Worm (Caenorhabditis elegans): Measurements from ENCODE around the gene F15G9.1.
A peak's percentile ranks its signal among the peaks of the same experiment; 100 is the strongest.

F15G9.1 gene

DNA sequence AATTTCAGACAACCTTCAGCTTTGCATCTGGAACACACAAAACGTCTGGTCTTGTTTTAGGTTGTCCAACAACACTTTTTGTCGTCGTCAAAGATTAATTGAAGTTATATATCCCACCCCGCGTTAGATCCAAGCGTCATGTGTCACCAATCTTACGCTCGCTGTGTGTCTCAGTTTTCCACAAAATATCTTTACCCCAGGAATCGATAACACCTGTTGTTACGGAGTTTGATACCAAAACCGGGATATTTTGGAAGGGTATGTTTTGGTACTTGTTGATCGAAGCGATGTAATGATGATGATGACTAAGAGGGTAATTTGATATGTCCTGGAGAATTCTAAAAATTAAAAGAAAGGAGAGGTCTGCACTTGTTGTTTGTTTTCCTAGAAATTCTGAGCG is 29.3 kb downstream of the F15G9.1 start:
- TF ChIP-seq B0310.2 (tag; optimal IDR thresholded peaks at IDR 0.05) (no peak), ceh-13 (GFP tag; optimal IDR thresholded peaks at IDR 0.05) (no peak), pes-1 (GFP tag; IDR thresholded peaks at IDR 0.05) (no peak), hnd-1 (tag; optimal IDR thresholded peaks at IDR 0.05) (no peak), tra-4 (tag; optimal IDR thresholded peaks at IDR 0.05) (no peak)

DNA sequence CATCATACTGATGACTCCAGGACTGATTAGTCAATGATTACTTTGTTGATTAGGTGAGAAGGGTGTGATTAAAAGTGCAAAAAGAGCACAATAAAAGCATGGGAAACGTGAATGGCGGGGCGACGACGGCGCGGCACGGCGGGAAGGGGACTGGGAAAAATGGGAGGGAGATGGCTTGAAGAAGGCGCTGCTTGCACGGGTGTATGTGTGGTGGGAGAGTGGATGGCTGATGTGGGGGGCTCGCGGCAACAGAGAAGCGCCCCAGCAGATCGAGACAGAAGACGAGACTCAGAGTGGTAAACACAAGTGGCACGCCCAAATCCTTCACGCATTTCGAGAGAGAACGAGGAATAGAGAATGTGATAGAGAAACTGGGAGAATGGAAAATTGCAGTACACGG is 31.5 kb downstream of the F15G9.1 start, which contains the start of gene F15G9.5:
Gene F15G9.5 (minus strand): TSS at position 159 of the 400 bp plus-strand sequence.
- TF ChIP-seq hmg-4 (GFP tag; optimal IDR thresholded peaks at IDR 0.05) (peak; percentile 32), aly-1 (tag; optimal IDR thresholded peaks at IDR 0.05) (no peak), F13C5.2 (tag; optimal IDR thresholded peaks at IDR 0.05) (peak; percentile 49), ceh-13 (GFP tag; optimal IDR thresholded peaks at IDR 0.05) (no peak)

DNA sequence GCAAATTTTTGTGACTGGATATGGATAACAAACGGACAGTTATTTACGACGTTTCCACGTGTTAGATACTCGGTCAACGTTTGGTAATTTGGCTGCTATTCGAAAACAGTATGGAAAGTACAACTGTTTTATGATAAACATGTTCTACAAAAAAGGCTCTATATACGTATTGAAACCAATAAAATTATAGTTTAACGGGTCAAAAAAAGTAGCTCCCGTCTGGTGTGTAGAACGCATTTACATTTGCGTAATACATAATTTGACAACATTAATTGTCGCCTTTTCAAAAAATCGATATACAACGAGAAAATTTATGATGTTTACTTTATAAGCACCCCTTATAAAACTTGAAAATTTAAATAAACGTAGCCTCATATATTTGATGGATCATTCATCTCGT is 35.9 kb downstream of the F15G9.1 start:
- TF ChIP-seq aly-1 (tag; optimal IDR thresholded peaks at IDR 0.05) (no peak), sea-1 (GFP tag; conservative IDR thresholded peaks at IDR 0.05) (no peak), hmbx-1 (tag; optimal IDR thresholded peaks at IDR 0.05) (no peak), ceh-13 (GFP tag; optimal IDR thresholded peaks at IDR 0.05) (no peak), ets-7 (tag; optimal IDR thresholded peaks at IDR 0.05) (no peak), ama-1 (optimal IDR thresholded peaks at IDR 0.05) (no peak), tbx-11 (GFP tag; IDR thresholded peaks at IDR 0.05) (no peak)

- TF ChIP-seq pes-1 (GFP tag; IDR thresholded peaks at IDR 0.05), result peak; percentile 99
- peak; percentile 98 for TF ChIP-seq aly-1 (tag; optimal IDR thresholded peaks at IDR 0.05)
- TF ChIP-seq tra-4 (tag; optimal IDR thresholded peaks at IDR 0.05), result peak; percentile 91
- peak; percentile 98 for TF ChIP-seq flt-1 (GFP tag; IDR thresholded peaks at IDR 0.05)
- TF ChIP-seq tbx-37 (GFP tag; conservative IDR thresholded peaks at IDR 0.05), result peak; percentile 99
- peak; percentile 92 for TF ChIP-seq hmbx-1 (tag; optimal IDR thresholded peaks at IDR 0.05)
- TF ChIP-seq F13C5.2 (tag; optimal IDR thresholded peaks at IDR 0.05), result peak; percentile 97
- peak; percentile 95 for TF ChIP-seq ceh-36 (tag; optimal IDR thresholded peaks at IDR 0.05)
- TF ChIP-seq hmg-4 (GFP tag; optimal IDR thresholded peaks at IDR 0.05), result peak; percentile 99
- TF ChIP-seq ets-7 (tag; optimal IDR thresholded peaks at IDR 0.05), result peak; percentile 93
- peak; percentile 95 for TF ChIP-seq ceh-13 (GFP tag; optimal IDR thresholded peaks at IDR 0.05)
- peak; percentile 98 for TF ChIP-seq sea-1 (GFP tag; conservative IDR thresholded peaks at IDR 0.05)
- TF ChIP-seq B0310.2 (tag; optimal IDR thresholded peaks at IDR 0.05), result peak; percentile 98
- TF ChIP-seq scrt-1 (GFP tag; IDR thresholded peaks at IDR 0.05), result peak; percentile 99
- TF ChIP-seq hnd-1 (tag; optimal IDR thresholded peaks at IDR 0.05), result peak; percentile 95
- TF ChIP-seq tbx-11 (GFP tag; IDR thresholded peaks at IDR 0.05), result peak; percentile 99
Measured at ce11 chrX:9743513-9743914, 37.3 kb downstream of the F15G9.1 start.

- TF ChIP-seq tra-4 (tag; optimal IDR thresholded peaks at IDR 0.05) (no peak), pes-1 (GFP tag; IDR thresholded peaks at IDR 0.05) (no peak), ceh-13 (GFP tag; optimal IDR thresholded peaks at IDR 0.05) (no peak), ets-7 (tag; optimal IDR thresholded peaks at IDR 0.05) (no peak), tbx-37 (GFP tag; conservative IDR thresholded peaks at IDR 0.05) (no peak), F13C5.2 (tag; optimal IDR thresholded peaks at IDR 0.05) (no peak)
Measured at ce11 chrX:9754537-9754936, 48.4 kb downstream of the F15G9.1 start.

ce11 chrX:9756971-9757370 is 50.8 kb downstream of the F15G9.1 start, which contains the start of gene T09B9.1:
TSS of gene T09B9.1 (plus strand) at chrX:9757271.
- TF ChIP-seq tbx-11 (GFP tag; IDR thresholded peaks at IDR 0.05) (no peak), ama-1 (optimal IDR thresholded peaks at IDR 0.05) (no peak), tra-4 (tag; optimal IDR thresholded peaks at IDR 0.05) (no peak), hnd-1 (tag; optimal IDR thresholded peaks at IDR 0.05) (no peak), tbx-37 (GFP tag; conservative IDR thresholded peaks at IDR 0.05) (no peak), ets-7 (tag; optimal IDR thresholded peaks at IDR 0.05) (no peak), hmbx-1 (tag; optimal IDR thresholded peaks at IDR 0.05) (no peak)
